Worm (Caenorhabditis elegans) whole organism, L3 larva: Measurements from ENCODE around the gene C33C12.4.

Experiments
- ceh-16 ChIP-seq: sonication (generic microtip); optimal IDR thresholded peaks from 2 replicates; lab custom pipeline; 2017; ENCODE audit warnings: missing biosample characterization, missing genetic modification characterization
- fos-1 ChIP-seq: fragments of 150-350 bp; optimal IDR thresholded peaks from 2 replicates; lab custom pipeline; 2014; ENCODE audit warnings: missing biosample characterization, missing genetic modification characterization
- nhr-12 ChIP-seq: fragments of 150-350 bp; optimal IDR thresholded peaks from 2 replicates; lab custom pipeline; 2014; ENCODE audit warnings: missing biosample characterization, missing genetic modification characterization
- nhr-25 ChIP-seq: sonication (generic microtip); optimal IDR thresholded peaks from 2 replicates; lab custom pipeline; 2017; ENCODE audit warnings: missing biosample characterization, missing genetic modification characterization
- nhr-76 ChIP-seq: fragments of 150-350 bp; sonication (generic microtip); optimal IDR thresholded peaks from 5 replicates; lab custom pipeline; 2014; ENCODE audit warnings: missing biosample characterization, missing genetic modification characterization
- pqm-1 ChIP-seq: fragments of 150-350 bp; optimal IDR thresholded peaks from 2 replicates; lab custom pipeline; 2017; ENCODE audit warnings: missing biosample characterization, missing genetic modification characterization, inconsistent platforms
- sea-2 ChIP-seq: fragments of 150-350 bp; sonication (generic microtip); optimal IDR thresholded peaks from 4 replicates; lab custom pipeline; 2014; ENCODE audit warnings: missing biosample characterization, missing genetic modification reagents, missing genetic modification characterization
- skn-1 ChIP-seq: fragments of 150-350 bp; optimal IDR thresholded peaks from 2 replicates; lab custom pipeline; 2014; ENCODE audit warnings: missing biosample characterization, missing genetic modification characterization
- tbx-2 ChIP-seq: sonication (generic microtip); optimal IDR thresholded peaks from 2 replicates; lab custom pipeline; 2016; ENCODE audit warnings: mild to moderate bottlenecking, missing genetic modification characterization, missing compliant biosample characterization
- unc-62 ChIP-seq: fragments of 150-350 bp; sonication (generic microtip); optimal IDR thresholded peaks from 4 replicates; lab custom pipeline; 2014; ENCODE audit warnings: missing biosample characterization, missing genetic modification reagents, missing genetic modification characterization

- TF ChIP-seq ceh-16 (tag; lab: Kevin White, UChicago) (no peak), tbx-2 (tag; lab: Kevin White, UChicago) (no peak), nhr-25 (tag; lab: Kevin White, UChicago) (no peak), skn-1 (tag; lab: Kevin White, UChicago) (no peak), nhr-76 (tag; lab: Kevin White, UChicago) (no peak), unc-62 (GFP tag; lab: Kevin White, UChicago) (no peak), pqm-1 (tag; lab: Kevin White, UChicago) (no peak), nhr-12 (no peak), sea-2 (GFP tag; lab: Kevin White, UChicago) (no peak), fos-1 (no peak)
Observed at ce11 chrII:2175367-2175766, 9.1 kb upstream of the C33C12.4 start, which contains the start of gene C33C12.7.
